Worm (Caenorhabditis elegans): Measurements from ENCODE around the gene B0432.11.

The B0432.11 gene

DNA sequence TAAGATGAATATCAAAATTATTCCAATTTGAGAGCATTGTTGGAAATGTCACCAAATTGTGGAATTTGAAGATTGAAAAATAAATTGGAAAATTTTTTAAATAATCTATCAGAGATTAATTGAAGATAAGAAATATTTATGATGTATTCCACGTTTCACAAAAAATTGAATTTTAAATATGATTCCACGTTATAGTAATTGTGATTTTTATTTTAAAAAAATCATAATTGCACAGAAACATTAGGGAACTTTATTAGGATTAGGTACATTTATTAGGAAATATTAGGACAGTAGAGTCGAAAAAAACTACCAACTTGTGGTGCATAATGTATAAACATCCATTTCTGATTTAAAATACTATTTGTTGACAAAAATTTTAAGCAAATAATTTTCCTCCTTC is at the start of gene B0432.11:
B0432.11 (minus strand) TSS at position 101 of the 400 bp plus-strand sequence.
- no peak for TF ChIP-seq B0310.2 (tag; optimal IDR thresholded peaks at IDR 0.05)
- TF ChIP-seq flt-1 (GFP tag; IDR thresholded peaks at IDR 0.05) = no peak
- no peak for TF ChIP-seq hmbx-1 (tag; optimal IDR thresholded peaks at IDR 0.05)
- TF ChIP-seq aly-1 (tag; optimal IDR thresholded peaks at IDR 0.05) = no peak

ce11 chrII:341282-341681 is 46.8 kb upstream of the B0432.11 start:
- TF ChIP-seq ets-7 (tag; optimal IDR thresholded peaks at IDR 0.05) (no peak), pes-1 (GFP tag; IDR thresholded peaks at IDR 0.05) (no peak), tbx-37 (GFP tag; conservative IDR thresholded peaks at IDR 0.05) (no peak), ceh-36 (tag; optimal IDR thresholded peaks at IDR 0.05) (no peak), hnd-1 (tag; optimal IDR thresholded peaks at IDR 0.05) (no peak), B0310.2 (tag; optimal IDR thresholded peaks at IDR 0.05) (no peak), hmg-4 (GFP tag; optimal IDR thresholded peaks at IDR 0.05) (no peak), scrt-1 (GFP tag; IDR thresholded peaks at IDR 0.05) (no peak), tbx-11 (GFP tag; IDR thresholded peaks at IDR 0.05) (no peak), ama-1 (optimal IDR thresholded peaks at IDR 0.05) (no peak), aly-1 (tag; optimal IDR thresholded peaks at IDR 0.05) (no peak), hmbx-1 (tag; optimal IDR thresholded peaks at IDR 0.05) (no peak), F13C5.2 (tag; optimal IDR thresholded peaks at IDR 0.05) (no peak), flt-1 (GFP tag; IDR thresholded peaks at IDR 0.05) (no peak), ceh-13 (GFP tag; optimal IDR thresholded peaks at IDR 0.05) (no peak), tra-4 (tag; optimal IDR thresholded peaks at IDR 0.05) (no peak)

DNA sequence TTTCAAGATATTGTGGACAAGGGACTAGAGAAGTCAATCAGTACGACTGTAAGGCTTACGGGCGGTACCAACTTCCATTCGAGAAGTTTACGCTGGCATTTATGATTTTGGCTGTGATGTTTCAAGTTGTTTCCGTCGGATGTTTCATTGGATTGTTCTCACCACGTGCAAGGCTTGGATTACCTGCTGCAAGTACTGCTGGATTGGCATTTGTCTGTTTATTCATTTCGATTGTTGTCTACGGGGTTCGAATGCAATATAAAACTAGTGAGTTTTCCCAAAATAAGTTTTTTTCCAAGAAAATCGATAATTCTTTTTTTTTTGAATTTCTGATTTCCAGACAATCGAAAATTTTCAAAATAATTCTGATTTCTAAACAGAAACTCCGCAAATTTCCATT is 46.2 kb upstream of the B0432.11 start:
- TF ChIP-seq scrt-1 (GFP tag; IDR thresholded peaks at IDR 0.05) (no peak), hmg-4 (GFP tag; optimal IDR thresholded peaks at IDR 0.05) (no peak), tra-4 (tag; optimal IDR thresholded peaks at IDR 0.05) (no peak), ets-7 (tag; optimal IDR thresholded peaks at IDR 0.05) (no peak), tbx-37 (GFP tag; conservative IDR thresholded peaks at IDR 0.05) (no peak), ceh-36 (tag; optimal IDR thresholded peaks at IDR 0.05) (no peak), ama-1 (optimal IDR thresholded peaks at IDR 0.05) (no peak), hmbx-1 (tag; optimal IDR thresholded peaks at IDR 0.05) (no peak), F13C5.2 (tag; optimal IDR thresholded peaks at IDR 0.05) (no peak), tbx-11 (GFP tag; IDR thresholded peaks at IDR 0.05) (no peak), ceh-13 (GFP tag; optimal IDR thresholded peaks at IDR 0.05) (no peak), B0310.2 (tag; optimal IDR thresholded peaks at IDR 0.05) (no peak), pes-1 (GFP tag; IDR thresholded peaks at IDR 0.05) (no peak), flt-1 (GFP tag; IDR thresholded peaks at IDR 0.05) (no peak), hnd-1 (tag; optimal IDR thresholded peaks at IDR 0.05) (no peak), aly-1 (tag; optimal IDR thresholded peaks at IDR 0.05) (no peak), sea-1 (GFP tag; conservative IDR thresholded peaks at IDR 0.05) (no peak)

ce11 chrII:340224-340623 is 45.7 kb upstream of the B0432.11 start, which contains the start of gene clc-31:
TSS of gene clc-31 (plus strand) at chrII:340524.
- TF ChIP-seq tbx-37 (GFP tag; conservative IDR thresholded peaks at IDR 0.05) = no peak
- no peak for TF ChIP-seq B0310.2 (tag; optimal IDR thresholded peaks at IDR 0.05)

DNA sequence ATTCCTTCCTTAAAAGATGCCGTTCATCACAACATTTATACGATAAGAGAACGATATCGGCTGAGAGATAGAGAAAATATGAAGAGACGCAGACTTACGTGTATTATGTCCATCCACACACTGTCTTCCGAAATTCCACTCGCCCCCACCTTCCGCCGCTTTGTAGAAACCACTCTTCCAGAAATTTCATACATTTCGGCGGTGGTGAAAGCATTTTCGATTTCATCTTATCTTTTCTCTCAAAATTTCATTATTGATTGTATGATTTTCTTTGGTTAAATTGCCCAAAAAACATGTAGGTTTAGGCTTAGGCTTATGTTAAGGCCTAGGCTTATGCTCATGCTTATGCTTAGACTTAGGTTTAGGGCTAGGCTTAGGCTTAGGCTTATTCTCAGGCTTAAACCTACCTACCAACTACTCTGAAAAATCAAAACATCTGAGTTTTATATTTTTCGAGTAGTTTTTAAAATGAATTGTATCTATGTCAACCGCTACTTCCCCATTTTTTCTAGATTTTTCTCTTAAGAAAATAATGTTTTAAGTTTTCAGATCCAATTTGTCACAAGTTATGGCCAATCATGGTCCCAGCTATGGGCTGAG is 42.8 kb upstream of the B0432.11 start, which contains the start of gene cpn-2:
cpn-2 (plus strand) TSS at position 550 of the 600 bp plus-strand sequence.
- no peak for TF ChIP-seq flt-1 (GFP tag; IDR thresholded peaks at IDR 0.05)
- no peak for TF ChIP-seq sea-1 (GFP tag; conservative IDR thresholded peaks at IDR 0.05)
- no peak for TF ChIP-seq pes-1 (GFP tag; IDR thresholded peaks at IDR 0.05)
- TF ChIP-seq tbx-11 (GFP tag; IDR thresholded peaks at IDR 0.05) = no peak
- TF ChIP-seq tra-4 (tag; optimal IDR thresholded peaks at IDR 0.05) = no peak
- TF ChIP-seq B0310.2 (tag; optimal IDR thresholded peaks at IDR 0.05) = no peak
- TF ChIP-seq ama-1 (optimal IDR thresholded peaks at IDR 0.05) = no peak
- TF ChIP-seq F13C5.2 (tag; optimal IDR thresholded peaks at IDR 0.05) = no peak
- no peak for TF ChIP-seq scrt-1 (GFP tag; IDR thresholded peaks at IDR 0.05)
- TF ChIP-seq hnd-1 (tag; optimal IDR thresholded peaks at IDR 0.05) = no peak
- TF ChIP-seq hmbx-1 (tag; optimal IDR thresholded peaks at IDR 0.05) = no peak
- TF ChIP-seq ceh-13 (GFP tag; optimal IDR thresholded peaks at IDR 0.05) = no peak
- no peak for TF ChIP-seq ceh-36 (tag; optimal IDR thresholded peaks at IDR 0.05)
- TF ChIP-seq ets-7 (tag; optimal IDR thresholded peaks at IDR 0.05) = no peak
- no peak for TF ChIP-seq hmg-4 (GFP tag; optimal IDR thresholded peaks at IDR 0.05)

DNA sequence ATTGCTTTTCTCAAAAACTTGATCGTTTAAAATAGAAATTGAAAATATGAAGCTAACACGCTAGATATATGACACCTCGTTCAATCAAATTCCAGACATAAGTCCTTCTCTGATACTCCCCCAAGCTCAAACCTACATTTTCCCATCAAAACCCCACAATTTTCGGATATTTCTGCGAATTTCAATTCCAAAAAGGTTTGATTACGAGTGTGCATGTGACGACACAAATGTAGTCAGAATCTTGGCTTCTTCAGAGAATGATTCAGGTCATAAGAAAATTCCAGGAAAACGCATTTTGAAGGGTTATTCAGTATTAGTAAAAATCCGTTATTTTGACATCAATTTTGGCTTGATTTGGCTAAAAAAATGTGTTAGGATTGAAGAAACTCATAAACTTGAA is 40.3 kb upstream of the B0432.11 start:
- no peak for TF ChIP-seq F13C5.2 (tag; optimal IDR thresholded peaks at IDR 0.05)
- TF ChIP-seq tbx-11 (GFP tag; IDR thresholded peaks at IDR 0.05) = no peak
- TF ChIP-seq tra-4 (tag; optimal IDR thresholded peaks at IDR 0.05) = no peak
- no peak for TF ChIP-seq aly-1 (tag; optimal IDR thresholded peaks at IDR 0.05)

- TF ChIP-seq F13C5.2 (tag; optimal IDR thresholded peaks at IDR 0.05) (no peak), flt-1 (GFP tag; IDR thresholded peaks at IDR 0.05) (no peak), tra-4 (tag; optimal IDR thresholded peaks at IDR 0.05) (no peak), ets-7 (tag; optimal IDR thresholded peaks at IDR 0.05) (no peak), B0310.2 (tag; optimal IDR thresholded peaks at IDR 0.05) (no peak), hmg-4 (GFP tag; optimal IDR thresholded peaks at IDR 0.05) (no peak), sea-1 (GFP tag; conservative IDR thresholded peaks at IDR 0.05) (no peak), hmbx-1 (tag; optimal IDR thresholded peaks at IDR 0.05) (no peak), pes-1 (GFP tag; IDR thresholded peaks at IDR 0.05) (no peak), tbx-11 (GFP tag; IDR thresholded peaks at IDR 0.05) (no peak), tbx-37 (GFP tag; conservative IDR thresholded peaks at IDR 0.05) (no peak)
Observed at ce11 chrII:333853-334449, 39.4 kb upstream of the B0432.11 start.

- TF ChIP-seq flt-1 (GFP tag; IDR thresholded peaks at IDR 0.05) (no peak), B0310.2 (tag; optimal IDR thresholded peaks at IDR 0.05) (no peak), ceh-13 (GFP tag; optimal IDR thresholded peaks at IDR 0.05) (no peak), tra-4 (tag; optimal IDR thresholded peaks at IDR 0.05) (no peak), hnd-1 (tag; optimal IDR thresholded peaks at IDR 0.05) (no peak), F13C5.2 (tag; optimal IDR thresholded peaks at IDR 0.05) (no peak), pes-1 (GFP tag; IDR thresholded peaks at IDR 0.05) (no peak)
Observed at ce11 chrII:332419-332818, 37.9 kb upstream of the B0432.11 start, which contains the start of gene cbn-1. TSS of gene cbn-1 (minus strand) at chrII:332519.

Data from whole organism, early embryonic.